Worm (Caenorhabditis elegans): Measurements from ENCODE around the gene Y46H3A.4.

Gene Y46H3A.4

ce11 chrV:1804645-1805559, 6.0 kb downstream of the Y46H3A.4 start, which contains the start of the genes hsp-16.2 and hsp-16.41 (continued):
- TF ChIP-seq daf-12 (tag; optimal IDR thresholded peaks at IDR 0.05) = no peak
- no peak for TF ChIP-seq daf-19 (GFP tag; conservative IDR thresholded peaks at IDR 0.05)
- no peak for TF ChIP-seq nhr-237 (tag; optimal IDR thresholded peaks at IDR 0.05)
- TF ChIP-seq nhr-10 (tag; optimal IDR thresholded peaks at IDR 0.05) = no peak
- peak; percentile 64 for TF ChIP-seq pha-4 (GFP tag; IDR thresholded peaks at IDR 0.05)
- no peak for TF ChIP-seq pha-4 (tag; optimal IDR thresholded peaks at IDR 0.05)
- no peak for TF ChIP-seq nhr-28 (tag; optimal IDR thresholded peaks at IDR 0.05)
- peak; percentile 21 for TF ChIP-seq F37D6.2 (tag; optimal IDR thresholded peaks at IDR 0.05)

- 0 out of 4 replicates have a peak, but pooled peaks of 1 of the 2 experiments have one; percentile 5 for TF ChIP-seq madf-5 (GFP tag; IDR thresholded peaks at IDR 0.05)
- TF ChIP-seq zfp-3 (GFP tag; conservative IDR thresholded peaks at IDR 0.05) = 0 out of 2 replicates have a peak, but pooled peaks have one; percentile 56
- no peak for TF ChIP-seq pha-4 (GFP tag; IDR thresholded peaks at IDR 0.05)
- peak; percentile 5 for TF ChIP-seq pha-4 (tag; optimal IDR thresholded peaks at IDR 0.05)
- no peak for TF ChIP-seq daf-8 (GFP tag; IDR thresholded peaks at IDR 0.05)
Measured at ce11 chrV:1804034-1804542, 6.8 kb downstream of the Y46H3A.4 start.

- TF ChIP-seq vab-7 (GFP tag; IDR thresholded peaks at IDR 0.05) (no peak), arid-1 (GFP tag; conservative IDR thresholded peaks at IDR 0.05) (no peak), Y105C5A.15 (GFP tag; IDR thresholded peaks at IDR 0.05) (no peak), ctbp-1 (GFP tag; IDR thresholded peaks at IDR 0.05) (no peak), nhr-102 (tag; optimal IDR thresholded peaks at IDR 0.05) (no peak), aha-1 (tag) (no peak), F26F4.8 (GFP tag; conservative IDR thresholded peaks at IDR 0.05) (no peak), Y75B8A.6 (GFP tag; IDR thresholded peaks at IDR 0.05) (no peak), Y5F2A.4 (GFP tag; optimal IDR thresholded peaks at IDR 0.05) (no peak), nhr-48 (tag; optimal IDR thresholded peaks at IDR 0.05) (no peak), ceh-32 (tag; optimal IDR thresholded peaks at IDR 0.05; ENCODE audit: poor library complexity) (no peak), egl-43 (GFP tag; IDR thresholded peaks at IDR 0.05) (no peak), spr-3 (GFP tag; optimal IDR thresholded peaks at IDR 0.05) (no peak), jun-1 (tag; optimal IDR thresholded peaks at IDR 0.05) (no peak), duxl-1 (tag; optimal IDR thresholded peaks at IDR 0.05; ENCODE audit: poor library complexity) (no peak), lin-1 (GFP tag; IDR thresholded peaks at IDR 0.05) (no peak), ceh-28 (tag; optimal IDR thresholded peaks at IDR 0.05) (no peak)
Measured at ce11 chrV:1803043-1803442, 7.9 kb downstream of the Y46H3A.4 start, which contains the start of gene srt-41. Gene srt-41, minus strand, starts transcription at chrV:1803143.

ce11 chrV:1797900-1798299, 13.0 kb downstream of the Y46H3A.4 start, which contains the start of gene F36H9.10:
Gene F36H9.10, plus strand, starts transcription at chrV:1798200.
- TF ChIP-seq set-16 (GFP tag; IDR thresholded peaks at IDR 0.05) (0 out of 2 replicates have a peak, but pooled peaks have one; percentile 28), zip-11 (GFP tag; IDR thresholded peaks at IDR 0.05) (no peak)

- no peak for TF ChIP-seq aha-1 (tag)
- TF ChIP-seq skn-1 (tag; optimal IDR thresholded peaks at IDR 0.05) = no peak
- TF ChIP-seq nhr-102 (tag; optimal IDR thresholded peaks at IDR 0.05) = no peak
- no peak for TF ChIP-seq T26A8.4 (GFP tag; IDR thresholded peaks at IDR 0.05)
Measured at ce11 chrV:1794218-1794617, 16.7 kb downstream of the Y46H3A.4 start, which contains the start of gene F36H9.1. Gene F36H9.1, plus strand, starts transcription at chrV:1794518.
